Worm (Caenorhabditis elegans): ENCODE measurements around the gene daf-18.

daf-18 gene

ce11 chrIV:443622-444021 is 18.6 kb upstream of the daf-18 start, which contains the start of gene mrpl-55 (continued):
- TF ChIP-seq ceh-16 (tag; optimal IDR thresholded peaks at IDR 0.05) (no peak), ztf-11 (tag; optimal IDR thresholded peaks at IDR 0.05) (no peak)

- no peak for TF ChIP-seq unc-39 (tag; optimal IDR thresholded peaks at IDR 0.05)
- peak; percentile 37 for TF ChIP-seq pqm-1 (tag; optimal IDR thresholded peaks at IDR 0.05)
- peak; percentile 86 for TF ChIP-seq elt-2 (tag; optimal IDR thresholded peaks at IDR 0.05)
- TF ChIP-seq pha-4 (tag; optimal IDR thresholded peaks at IDR 0.05): peak; percentile 67
Measured at ce11 chrIV:440509-440908, 15.5 kb upstream of the daf-18 start, which contains the start of gene hum-8. hum-8 (minus strand) TSS chrIV:440554.

- no peak for TF ChIP-seq unc-39 (tag; optimal IDR thresholded peaks at IDR 0.05)
- no peak for TF ChIP-seq nhr-25 (tag; optimal IDR thresholded peaks at IDR 0.05)
- no peak for TF ChIP-seq nhr-12 (tag; optimal IDR thresholded peaks at IDR 0.05)
- no peak for TF ChIP-seq lin-15B (tag; optimal IDR thresholded peaks at IDR 0.05)
- TF ChIP-seq nhr-11 (tag; optimal IDR thresholded peaks at IDR 0.05): no peak
- TF ChIP-seq ztf-4 (tag; optimal IDR thresholded peaks at IDR 0.05): no peak
- TF ChIP-seq egl-27 (tag; optimal IDR thresholded peaks at IDR 0.05): no peak
- TF ChIP-seq daf-12 (tag; optimal IDR thresholded peaks at IDR 0.05): no peak
- no peak for TF ChIP-seq ceh-9 (tag; optimal IDR thresholded peaks at IDR 0.05)
Measured at ce11 chrIV:438384-438783, 13.4 kb upstream of the daf-18 start.

- TF ChIP-seq pqm-1 (tag; optimal IDR thresholded peaks at IDR 0.05) (peak; percentile 48), egl-5 (tag; optimal IDR thresholded peaks at IDR 0.05) (no peak), fos-1 (tag; optimal IDR thresholded peaks at IDR 0.05) (no peak), pha-4 (tag; optimal IDR thresholded peaks at IDR 0.05) (peak; percentile 26), elt-2 (tag; optimal IDR thresholded peaks at IDR 0.05) (peak; percentile 74)
Measured at ce11 chrIV:428869-429268, 3.9 kb upstream of the daf-18 start, which contains the start of gene Y66H1A.5. Y66H1A.5 (minus strand) TSS chrIV:429133.

ce11 chrIV:427100-427908 is 2.3 kb upstream of the daf-18 start:
- TF ChIP-seq ceh-82 (tag; optimal IDR thresholded peaks at IDR 0.05) (no peak), nfya-1 (tag; optimal IDR thresholded peaks at IDR 0.05; ENCODE audit: insufficient read depth) (peak; percentile 28)

- no peak for TF ChIP-seq unc-62 (GFP tag; optimal IDR thresholded peaks at IDR 0.05)
- TF ChIP-seq daf-12 (tag; optimal IDR thresholded peaks at IDR 0.05): no peak
- no peak for TF ChIP-seq nhr-12 (tag; optimal IDR thresholded peaks at IDR 0.05)
- TF ChIP-seq fkh-10 (GFP tag; optimal IDR thresholded peaks at IDR 0.05): no peak
- TF ChIP-seq nhr-67 (tag; optimal IDR thresholded peaks at IDR 0.05): no peak
- TF ChIP-seq ceh-9 (tag; optimal IDR thresholded peaks at IDR 0.05): no peak
- no peak for TF ChIP-seq elt-3 (tag; optimal IDR thresholded peaks at IDR 0.05)
- TF ChIP-seq egl-5 (tag; optimal IDR thresholded peaks at IDR 0.05): no peak
Measured at ce11 chrIV:426597-426996, 1.6 kb upstream of the daf-18 start.

ce11 chrIV:425995-426394 is 1.0 kb upstream of the daf-18 start, which contains the start of gene garr-1:
garr-1 (plus strand) TSS chrIV:426168.
- no peak for TF ChIP-seq ceh-16 (tag; optimal IDR thresholded peaks at IDR 0.05)
- TF ChIP-seq elt-3 (tag; optimal IDR thresholded peaks at IDR 0.05): no peak
- no peak for TF ChIP-seq unc-62 (GFP tag; optimal IDR thresholded peaks at IDR 0.05)

- TF ChIP-seq nhr-23 (tag; optimal IDR thresholded peaks at IDR 0.05) (peak; percentile 59), nfya-1 (tag; optimal IDR thresholded peaks at IDR 0.05; ENCODE audit: insufficient read depth) (peak; percentile 73), elt-2 (tag; optimal IDR thresholded peaks at IDR 0.05) (peak; percentile 3), lin-15B (tag; optimal IDR thresholded peaks at IDR 0.05) (peak; percentile 72), elt-3 (tag; optimal IDR thresholded peaks at IDR 0.05) (no peak), nhr-43 (tag; optimal IDR thresholded peaks at IDR 0.05; ENCODE audit: poor library complexity, severe bottlenecking) (no peak), hmg-11 (tag; optimal IDR thresholded peaks at IDR 0.05) (peak; percentile 60), lin-39 (tag; optimal IDR thresholded peaks at IDR 0.05) (peak; percentile 39), pha-4 (tag; optimal IDR thresholded peaks at IDR 0.05) (no peak), ceh-28 (tag; optimal IDR thresholded peaks at IDR 0.05) (peak; percentile 32), aly-2 (tag; optimal IDR thresholded peaks at IDR 0.05) (no peak)
Measured at ce11 chrIV:425546-425945, 569 bp upstream of the daf-18 start.
